Worm (Caenorhabditis elegans) whole organism, L2 larva: Measurements from ENCODE around the gene F14F7.7.

ENCODE experiments used
- R02D3.7 ChIP-seq: fragments of 150-350 bp; optimal IDR thresholded peaks from 2 replicates; lab custom pipeline; 2014; ENCODE audit warnings: missing biosample characterization, missing genetic modification characterization
- ama-1 ChIP-seq: fragments of 150-350 bp; optimal IDR thresholded peaks from 2 replicates; lab custom pipeline; 2018; ENCODE audit warnings: inconsistent platforms
- blmp-1 ChIP-seq: sonication (generic microtip); optimal IDR thresholded peaks from 2 replicates; lab custom pipeline; 2017; ENCODE audit warnings: missing genetic modification characterization, mild to moderate bottlenecking, missing compliant biosample characterization, antibody characterized with exemption, moderate library complexity; ENCODE audit not compliant: insufficient read depth
- crh-2 ChIP-seq: sonication (generic microtip); optimal IDR thresholded peaks from 2 replicates; lab custom pipeline; 2017; ENCODE audit warnings: missing biosample characterization, missing genetic modification characterization
- elt-3 ChIP-seq: sonication (generic microtip); optimal IDR thresholded peaks from 2 replicates; lab custom pipeline; 2017; ENCODE audit warnings: missing biosample characterization, missing genetic modification characterization
- lsy-2 ChIP-seq, 2 experiments: fragments of 150-350 bp in 1 of 2; sonication (generic microtip) in 1 of 2; optimal IDR thresholded peaks; 2 replicates each; lab custom pipeline; 2014 to 2017; ENCODE audit warnings: missing biosample characterization in 2 of 2, missing genetic modification characterization in 2 of 2
- nhr-12 ChIP-seq: fragments of 150-350 bp; optimal IDR thresholded peaks from 2 replicates; lab custom pipeline; 2014; ENCODE audit warnings: missing biosample characterization, missing genetic modification characterization
- nhr-23 ChIP-seq: fragments of 150-350 bp; optimal IDR thresholded peaks from 2 replicates; lab custom pipeline; 2014; ENCODE audit warnings: missing biosample characterization, missing genetic modification reagents, missing genetic modification characterization
- nhr-237 ChIP-seq: fragments of 150-350 bp; optimal IDR thresholded peaks from 2 replicates; lab custom pipeline; 2014; ENCODE audit warnings: missing biosample characterization, missing genetic modification characterization
- nhr-77 ChIP-seq: fragments of 150-350 bp; optimal IDR thresholded peaks from 2 replicates; lab custom pipeline; 2014; ENCODE audit warnings: missing biosample characterization, missing genetic modification characterization
- snpc-4 ChIP-seq: fragments of 150-350 bp; optimal IDR thresholded peaks from 2 replicates; lab custom pipeline; 2014; ENCODE audit warnings: missing biosample characterization, missing genetic modification characterization
- unc-39 ChIP-seq: fragments of 150-350 bp; optimal IDR thresholded peaks from 2 replicates; lab custom pipeline; 2014; ENCODE audit warnings: missing biosample characterization, missing genetic modification characterization
- unc-62 ChIP-seq: fragments of 150-350 bp; optimal IDR thresholded peaks from 2 replicates; lab custom pipeline; 2014; ENCODE audit warnings: missing biosample characterization, missing genetic modification reagents, missing genetic modification characterization
- ztf-1 ChIP-seq: fragments of 200-800 bp; sonication (Bioruptor generic); conservative IDR thresholded peaks from 2 replicates; pipeline ENCODE4 v1.3.6; 2022; ENCODE audit warnings: missing genetic modification characterization, missing compliant biosample characterization

DNA sequence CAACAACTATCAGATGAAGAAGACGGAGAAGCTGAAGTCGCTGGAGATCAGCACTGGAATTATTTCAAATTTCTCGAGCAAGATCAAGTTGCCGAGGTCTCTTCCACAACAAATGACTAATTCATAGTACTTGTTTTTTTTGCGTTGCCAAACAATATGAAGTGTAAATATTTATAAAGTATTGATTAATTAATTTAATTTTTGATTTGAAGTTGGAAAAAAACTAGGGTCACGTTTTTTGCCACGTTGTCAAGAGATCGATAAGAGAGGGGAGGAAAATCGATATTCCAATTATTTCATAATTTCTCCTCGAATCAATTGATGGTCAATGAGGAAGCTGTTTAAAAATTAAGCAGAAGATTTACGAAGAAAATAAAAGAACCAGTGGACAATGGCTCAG, 25.5 kb upstream of the F14F7.7 start, which contains the start of gene snf-7:
- no peak for TF ChIP-seq elt-3 (tag; lab: Kevin White, UChicago)
- TF ChIP-seq nhr-23 (tag; lab: Kevin White, UChicago) = no peak
- no peak for TF ChIP-seq unc-62 (GFP tag; lab: Kevin White, UChicago)
- no peak for TF ChIP-seq snpc-4 (tag; lab: Kevin White, UChicago)
- no peak for TF ChIP-seq ama-1 (lab: Kevin White, UChicago)
- TF ChIP-seq lsy-2 (tag; optimal IDR thresholded peaks at IDR 0.05; lab: Kevin White, UChicago) = no peak
- no peak for TF ChIP-seq nhr-12 (tag; lab: Kevin White, UChicago)
- TF ChIP-seq blmp-1 (tag; lab: Kevin White, UChicago) = no peak
- no peak for TF ChIP-seq nhr-77 (tag; lab: Kevin White, UChicago)
- no peak for TF ChIP-seq R02D3.7 (tag; lab: Kevin White, UChicago)
- TF ChIP-seq crh-2 (tag; lab: Kevin White, UChicago) = no peak
- no peak for TF ChIP-seq ztf-1 (GFP tag; lab: Robert Waterston, UW)
- no peak for TF ChIP-seq unc-39
- no peak for TF ChIP-seq nhr-237 (tag; lab: Kevin White, UChicago)
